Fruit fly (Drosophila melanogaster) S2 (cell line): Measurements from ENCODE around the gene CG8319.

Experiments used
- CG8478 ChIP-seq: fragments of >200 bp; optimal IDR thresholded peaks from 2 replicates; lab custom pipeline; 2018
- CTCF ChIP-seq, 2 experiments: fragments of >200 bp; optimal IDR thresholded peaks; 2 replicates each; lab custom pipeline; 2018

dm6 chr3R:9577382-9578137, 49.6 kb upstream of the CG8319 start, which contains the start of the genes Kap-alpha3 and Son:
- no peak for TF ChIP-seq CG8478 (lab: Kevin White, UChicago)
- no peak for TF ChIP-seq CTCF (optimal IDR thresholded peaks at IDR 0.05; lab: Kevin White, UChicago)
